Fruit fly (Drosophila melanogaster): ENCODE measurements around the gene CG4907.
A peak's percentile ranks its signal among the peaks of the same experiment; 100 is the strongest.

CG4907 gene

DNA sequence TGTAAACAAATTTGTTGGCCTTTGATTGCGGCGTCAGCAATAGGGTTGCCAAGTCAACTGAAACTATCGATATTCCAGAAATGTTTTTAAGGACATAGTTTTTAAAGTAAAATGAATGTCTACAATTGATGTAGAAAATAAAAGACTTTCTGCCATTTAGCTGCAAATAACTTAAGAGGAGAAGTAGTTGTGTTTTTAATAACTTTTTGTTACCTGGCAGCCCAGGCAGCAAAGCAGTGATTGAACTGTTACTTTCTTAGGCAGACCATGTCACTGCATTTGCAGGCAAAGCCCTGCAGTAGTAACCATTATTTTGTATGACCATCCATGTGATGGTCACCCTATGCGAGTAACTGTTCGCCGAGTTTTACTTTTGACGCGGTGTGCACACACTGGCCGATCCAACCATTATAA is 40.0 kb upstream of the CG4907 start, which contains the start of the genes rumi, CG7029 and Usp12-46 (continued):
- TF ChIP-seq prd (optimal IDR thresholded peaks at IDR 0.05) (no peak), prd (GFP tag; IDR thresholded peaks at IDR 0.05) (peak; percentile 90), Six4 (GFP tag; optimal IDR thresholded peaks at IDR 0.05) (peak; percentile 65), Mad (GFP tag; optimal IDR thresholded peaks at IDR 0.05) (peak; percentile 89), exex (tag; optimal IDR thresholded peaks at IDR 0.05) (no peak), repo (GFP tag; optimal IDR thresholded peaks at IDR 0.05) (peak; percentile 88), CG42726 (GFP tag; IDR thresholded peaks at IDR 0.05; ENCODE audit: partially characterized antibody) (peak; percentile 44; the same call in 1 of the 2 replicates), cato (GFP tag; optimal IDR thresholded peaks at IDR 0.05; ENCODE audit: borderline replicate concordance) (peak; percentile 69), CHES-1-like (GFP tag; optimal IDR thresholded peaks at IDR 0.05) (peak; percentile 97), Antp (GFP tag; optimal IDR thresholded peaks at IDR 0.05) (peak; percentile 93), btn (GFP tag; optimal IDR thresholded peaks at IDR 0.05) (peak; percentile 72), CG11085 (GFP tag; IDR thresholded peaks at IDR 0.05) (0 out of 2 replicates have a peak, but pooled peaks have one; percentile 29), dan (GFP tag; IDR thresholded peaks at IDR 0.05) (no peak), Lhr (GFP tag; optimal IDR thresholded peaks at IDR 0.05) (peak; percentile 76), ind (GFP tag; optimal IDR thresholded peaks at IDR 0.05) (peak; percentile 88), ewg (GFP tag; optimal IDR thresholded peaks at IDR 0.05) (peak; percentile 67), CG15011 (GFP tag; optimal IDR thresholded peaks at IDR 0.05) (no peak), CG7271 (tag; optimal IDR thresholded peaks at IDR 0.05) (peak; percentile 58), lilli (GFP tag; optimal IDR thresholded peaks at IDR 0.05) (peak; percentile 95), CG10565 (GFP tag; optimal IDR thresholded peaks at IDR 0.05) (peak; percentile 56), fd96Cb (tag; optimal IDR thresholded peaks at IDR 0.05) (peak; percentile 82), CG14441 (GFP tag; IDR thresholded peaks at IDR 0.05) (peak; percentile 84), CG6689 (GFP tag; IDR thresholded peaks at IDR 0.05) (peak; percentile 88), CG11695 (GFP tag; IDR thresholded peaks at IDR 0.05) (peak; percentile 73; the same call in 2 of the 3 replicates), Doc3 (GFP tag; IDR thresholded peaks at IDR 0.05; ENCODE audit: partially characterized antibody) (peak; percentile 83), D19B (GFP tag; optimal IDR thresholded peaks at IDR 0.05) (peak; percentile 58), CG6791 (GFP tag; IDR thresholded peaks at IDR 0.05; ENCODE audit: partially characterized antibody) (peak; percentile 73; the same call in 2 of the 3 replicates), fu2 (GFP tag; optimal IDR thresholded peaks at IDR 0.05) (peak; percentile 90), CG11093 (GFP tag; IDR thresholded peaks at IDR 0.05) (peak; percentile 28; the same call in 1 of the 3 replicates), vvl (GFP tag; IDR thresholded peaks at IDR 0.05) (peak; percentile 94), H15 (GFP tag; IDR thresholded peaks at IDR 0.05) (peak; percentile 77), Deaf1 (tag; optimal IDR thresholded peaks at IDR 0.05) (no peak), Hr39 (optimal IDR thresholded peaks at IDR 0.05) (no peak), CG17612 (GFP tag; IDR thresholded peaks at IDR 0.05) (peak; percentile 62; the same call in 1 of the 2 replicates), CG12236 (GFP tag; optimal IDR thresholded peaks at IDR 0.05) (peak; percentile 77), wdn (GFP tag; IDR thresholded peaks at IDR 0.05) (peak; percentile 71), toy (GFP tag; IDR thresholded peaks at IDR 0.05) (peak; percentile 63), CG17568 (GFP tag; optimal IDR thresholded peaks at IDR 0.05) (no peak), CG4820 (GFP tag; optimal IDR thresholded peaks at IDR 0.05) (peak; percentile 79), HmgZ (tag; optimal IDR thresholded peaks at IDR 0.05) (peak; percentile 96), run (tag; optimal IDR thresholded peaks at IDR 0.05) (peak; percentile 56), shn (GFP tag; optimal IDR thresholded peaks at IDR 0.05) (peak; percentile 89), mam (GFP tag; optimal IDR thresholded peaks at IDR 0.05) (peak; percentile 91), pum (GFP tag; optimal IDR thresholded peaks at IDR 0.05) (peak; percentile 89), gsb (GFP tag; IDR thresholded peaks at IDR 0.05) (peak; percentile 46; the same call in 1 of the 2 replicates), CG16813 (GFP tag; IDR thresholded peaks at IDR 0.05; ENCODE audit: partially characterized antibody) (peak; percentile 81), bigmax (GFP tag; optimal IDR thresholded peaks at IDR 0.05) (no peak), CG10543 (GFP tag; optimal IDR thresholded peaks at IDR 0.05) (peak; percentile 77), Hmx (GFP tag; optimal IDR thresholded peaks at IDR 0.05) (peak; percentile 72), CG8359 (GFP tag; optimal IDR thresholded peaks at IDR 0.05; ENCODE audit: borderline replicate concordance) (peak; percentile 32), MBD-R2 (GFP tag; IDR thresholded peaks at IDR 0.05) (peak; percentile 92)

Measured in whole organism, embryonic.